Worm (Caenorhabditis elegans) whole organism, L2 larva: ENCODE data around the gene Y49F6B.6.

ENCODE experiments used
- C34F6.9 ChIP-seq: fragments of 150-350 bp; optimal IDR thresholded peaks from 2 replicates; lab custom pipeline; 2014; ENCODE audit warnings: missing biosample characterization, missing genetic modification characterization
- F13H6.1 ChIP-seq: sonication (generic microtip); optimal IDR thresholded peaks from 2 replicates; lab custom pipeline; 2016; ENCODE audit warnings: missing genetic modification characterization, missing compliant biosample characterization
- R02D3.7 ChIP-seq: fragments of 150-350 bp; optimal IDR thresholded peaks from 2 replicates; lab custom pipeline; 2014; ENCODE audit warnings: missing biosample characterization, missing genetic modification characterization
- Y55F3AM.14 ChIP-seq: fragments of 200-800 bp; sonication (Bioruptor generic); optimal IDR thresholded peaks from 2 replicates; lab custom pipeline; 2018; ENCODE audit warnings: mild to moderate bottlenecking, missing genetic modification characterization, missing compliant biosample characterization
- aly-2 ChIP-seq: fragments of 150-350 bp; optimal IDR thresholded peaks from 2 replicates; lab custom pipeline; 2014; ENCODE audit warnings: missing biosample characterization, missing genetic modification characterization
- ama-1 ChIP-seq: fragments of 150-350 bp; optimal IDR thresholded peaks from 2 replicates; lab custom pipeline; 2018; ENCODE audit warnings: inconsistent platforms
- ceh-16 ChIP-seq: fragments of 150-350 bp; optimal IDR thresholded peaks from 2 replicates; lab custom pipeline; 2014; ENCODE audit warnings: missing biosample characterization, missing genetic modification characterization
- ceh-82 ChIP-seq: fragments of 150-350 bp; optimal IDR thresholded peaks from 2 replicates; lab custom pipeline; 2014; ENCODE audit warnings: missing biosample characterization, missing genetic modification characterization
- crh-2 ChIP-seq: sonication (generic microtip); optimal IDR thresholded peaks from 2 replicates; lab custom pipeline; 2017; ENCODE audit warnings: missing biosample characterization, missing genetic modification characterization
- dmd-4 ChIP-seq: sonication (generic microtip); optimal IDR thresholded peaks from 2 replicates; lab custom pipeline; 2017; ENCODE audit warnings: missing biosample characterization, missing genetic modification characterization
- egl-27 ChIP-seq: sonication (generic microtip); optimal IDR thresholded peaks from 3 replicates; lab custom pipeline; 2017; ENCODE audit warnings: missing biosample characterization, missing genetic modification reagents, missing genetic modification characterization
- elt-1 ChIP-seq: fragments of 150-350 bp; optimal IDR thresholded peaks from 2 replicates; lab custom pipeline; 2014; ENCODE audit warnings: missing biosample characterization, missing genetic modification characterization
- fos-1 ChIP-seq: fragments of 150-350 bp; optimal IDR thresholded peaks from 2 replicates; lab custom pipeline; 2014; ENCODE audit warnings: missing biosample characterization, missing genetic modification characterization
- lin-11 ChIP-seq: fragments of 150-350 bp; sonication (generic microtip); optimal IDR thresholded peaks from 2 replicates; lab custom pipeline; 2014; ENCODE audit warnings: missing biosample characterization, missing genetic modification characterization, inconsistent platforms, mixed read lengths
- lin-13 ChIP-seq: fragments of 150-350 bp; optimal IDR thresholded peaks from 2 replicates; lab custom pipeline; 2014; ENCODE audit warnings: missing biosample characterization, missing genetic modification reagents, missing genetic modification characterization
- lsy-2 ChIP-seq, 2 experiments: fragments of 150-350 bp in 1 of 2; sonication (generic microtip) in 1 of 2; optimal IDR thresholded peaks; 2 replicates each; lab custom pipeline; 2014 to 2017; ENCODE audit warnings: missing biosample characterization in 2 of 2, missing genetic modification characterization in 2 of 2
- mbf-1 ChIP-seq: sonication (generic microtip); optimal IDR thresholded peaks from 2 replicates; lab custom pipeline; 2017; ENCODE audit warnings: missing biosample characterization, missing genetic modification characterization
- mdl-1 ChIP-seq, 2 experiments: fragments of 150-350 bp in 1 of 2; sonication (generic microtip) in 1 of 2; optimal IDR thresholded peaks; 2 replicates each; lab custom pipeline; 2017; ENCODE audit warnings: missing biosample characterization in 2 of 2, missing genetic modification characterization in 2 of 2
- nhr-12 ChIP-seq: fragments of 150-350 bp; optimal IDR thresholded peaks from 2 replicates; lab custom pipeline; 2014; ENCODE audit warnings: missing biosample characterization, missing genetic modification characterization
- nhr-129 ChIP-seq: fragments of 150-350 bp; optimal IDR thresholded peaks from 2 replicates; lab custom pipeline; 2014; ENCODE audit warnings: missing biosample characterization, missing genetic modification characterization
- nhr-23 ChIP-seq: fragments of 150-350 bp; optimal IDR thresholded peaks from 2 replicates; lab custom pipeline; 2014; ENCODE audit warnings: missing biosample characterization, missing genetic modification reagents, missing genetic modification characterization
- nhr-237 ChIP-seq: fragments of 150-350 bp; optimal IDR thresholded peaks from 2 replicates; lab custom pipeline; 2014; ENCODE audit warnings: missing biosample characterization, missing genetic modification characterization
- nhr-25 ChIP-seq: fragments of 150-350 bp; sonication (generic microtip); optimal IDR thresholded peaks from 3 replicates; lab custom pipeline; 2014; ENCODE audit warnings: missing biosample characterization, missing genetic modification characterization
- nhr-6 ChIP-seq: fragments of 150-350 bp; optimal IDR thresholded peaks from 2 replicates; lab custom pipeline; 2014; ENCODE audit warnings: missing biosample characterization, missing genetic modification characterization
- nhr-77 ChIP-seq: fragments of 150-350 bp; optimal IDR thresholded peaks from 2 replicates; lab custom pipeline; 2014; ENCODE audit warnings: missing biosample characterization, missing genetic modification characterization
- peb-1 ChIP-seq: fragments of 150-350 bp; optimal IDR thresholded peaks from 2 replicates; lab custom pipeline; 2014; ENCODE audit warnings: missing biosample characterization, missing genetic modification characterization
- sem-4 ChIP-seq: fragments of 150-350 bp; optimal IDR thresholded peaks from 2 replicates; lab custom pipeline; 2014; ENCODE audit warnings: missing biosample characterization, missing genetic modification reagents, missing genetic modification characterization
- sma-9 ChIP-seq, 2 experiments: fragments of 150-350 bp in 1 of 2; sonication (generic microtip) in 1 of 2; optimal IDR thresholded peaks; 2 replicates each; lab custom pipeline; 2014 to 2016; ENCODE audit warnings: missing genetic modification characterization in 2 of 2, mild to moderate bottlenecking in 1 of 2, missing biosample characterization in 1 of 2, missing compliant biosample characterization in 1 of 2, missing genetic modification reagents in 1 of 2, moderate library complexity in 1 of 2
- snpc-4 ChIP-seq: fragments of 150-350 bp; optimal IDR thresholded peaks from 2 replicates; lab custom pipeline; 2014; ENCODE audit warnings: missing biosample characterization, missing genetic modification characterization
- unc-39 ChIP-seq: fragments of 150-350 bp; optimal IDR thresholded peaks from 2 replicates; lab custom pipeline; 2014; ENCODE audit warnings: missing biosample characterization, missing genetic modification characterization
- unc-55 ChIP-seq: fragments of 150-350 bp; sonication (generic microtip); optimal IDR thresholded peaks from 3 replicates; lab custom pipeline; 2014; ENCODE audit warnings: missing biosample characterization, missing genetic modification reagents, missing genetic modification characterization
- unc-62 ChIP-seq: fragments of 150-350 bp; optimal IDR thresholded peaks from 2 replicates; lab custom pipeline; 2014; ENCODE audit warnings: missing biosample characterization, missing genetic modification reagents, missing genetic modification characterization
- zag-1 ChIP-seq: fragments of 150-350 bp; optimal IDR thresholded peaks from 2 replicates; lab custom pipeline; 2014; ENCODE audit warnings: missing biosample characterization, missing genetic modification characterization
- ztf-11 ChIP-seq: sonication (generic microtip); optimal IDR thresholded peaks from 2 replicates; lab custom pipeline; 2017; ENCODE audit warnings: missing biosample characterization, missing genetic modification characterization
- ztf-4 ChIP-seq: fragments of 150-350 bp; optimal IDR thresholded peaks from 2 replicates; lab custom pipeline; 2014; ENCODE audit warnings: missing biosample characterization, missing genetic modification characterization

Gene Y49F6B.6

DNA sequence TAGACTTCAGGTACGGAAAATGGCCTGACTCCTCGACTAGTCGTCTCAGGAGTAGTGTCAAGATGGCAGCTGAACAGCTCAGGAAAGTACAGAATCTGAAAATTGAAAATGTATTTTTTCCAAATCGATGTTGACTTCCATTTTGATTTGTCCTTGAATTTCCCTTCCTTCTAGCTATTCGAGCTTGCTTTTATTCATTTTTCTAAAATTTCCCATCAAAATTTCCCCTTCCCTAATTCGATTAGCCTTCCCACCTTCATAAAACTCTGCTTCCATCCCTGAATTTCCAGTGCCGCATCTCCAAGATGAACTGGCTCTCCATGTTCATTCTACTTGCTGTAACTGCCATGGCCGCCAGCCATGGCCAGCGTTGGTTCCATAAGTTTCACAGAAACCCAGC, at the start of gene Y49F6B.6:
Gene Y49F6B.6, plus strand, starts transcription at position 301 of the 400 bp plus-strand sequence.
- no peak for TF ChIP-seq elt-1 (tag; lab: Kevin White, UChicago)
- TF ChIP-seq C34F6.9, result no peak
- no peak for TF ChIP-seq ceh-82 (tag; lab: Kevin White, UChicago)
- no peak for TF ChIP-seq nhr-23 (tag; lab: Kevin White, UChicago)
- no peak for TF ChIP-seq zag-1 (tag; lab: Kevin White, UChicago)
- no peak for TF ChIP-seq nhr-12
- TF ChIP-seq mbf-1 (tag; lab: Kevin White, UChicago), result no peak
- TF ChIP-seq lin-11 (tag; lab: Kevin White, UChicago), result no peak
- TF ChIP-seq nhr-6 (tag; lab: Kevin White, UChicago), result no peak
- TF ChIP-seq sma-9 (GFP tag; optimal IDR thresholded peaks at IDR 0.05; lab: Kevin White, UChicago), result no peak
- TF ChIP-seq sma-9 (tag; optimal IDR thresholded peaks at IDR 0.05; lab: Kevin White, UChicago), result no peak
- TF ChIP-seq fos-1, result no peak
- no peak for TF ChIP-seq ztf-11 (tag; lab: Kevin White, UChicago)
- TF ChIP-seq Y55F3AM.14 (GFP tag; lab: Kevin White, UChicago), result no peak
- TF ChIP-seq peb-1 (tag; lab: Kevin White, UChicago), result no peak
- TF ChIP-seq, all 48 proteins: peak for 0

DNA sequence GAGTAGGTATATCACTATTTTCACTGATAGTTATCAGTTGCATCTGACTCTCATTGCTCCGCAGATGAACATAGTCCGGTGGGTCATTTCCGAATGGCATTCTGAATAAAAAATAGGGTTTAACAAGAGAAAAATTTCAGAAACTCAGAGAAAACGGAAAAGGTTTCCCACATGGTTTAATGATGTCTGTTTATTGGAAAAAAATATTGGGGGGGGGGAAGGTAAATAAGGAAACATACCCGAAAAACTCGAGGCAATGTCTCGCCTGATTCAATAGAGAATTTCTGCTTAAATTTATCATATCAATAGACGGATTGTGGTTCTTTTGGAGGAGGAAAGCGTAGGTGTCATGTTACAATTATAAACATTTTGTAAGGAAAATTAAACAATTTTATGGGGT, 47.5 kb upstream of the Y49F6B.6 start, which contains the start of gene nep-11:
Gene nep-11, minus strand, starts transcription at position 101 of the 400 bp plus-strand sequence.
- TF ChIP-seq lin-11 (tag; lab: Kevin White, UChicago) (no peak), unc-39 (no peak), lin-13 (GFP tag; lab: Kevin White, UChicago) (no peak), aly-2 (no peak), nhr-12 (no peak), peb-1 (tag; lab: Kevin White, UChicago) (no peak), snpc-4 (tag; lab: Kevin White, UChicago) (no peak), egl-27 (tag; lab: Kevin White, UChicago) (no peak), mbf-1 (tag; lab: Kevin White, UChicago) (no peak), ceh-82 (tag; lab: Kevin White, UChicago) (no peak)
- TF ChIP-seq, all 48 proteins: peak for 0

DNA sequence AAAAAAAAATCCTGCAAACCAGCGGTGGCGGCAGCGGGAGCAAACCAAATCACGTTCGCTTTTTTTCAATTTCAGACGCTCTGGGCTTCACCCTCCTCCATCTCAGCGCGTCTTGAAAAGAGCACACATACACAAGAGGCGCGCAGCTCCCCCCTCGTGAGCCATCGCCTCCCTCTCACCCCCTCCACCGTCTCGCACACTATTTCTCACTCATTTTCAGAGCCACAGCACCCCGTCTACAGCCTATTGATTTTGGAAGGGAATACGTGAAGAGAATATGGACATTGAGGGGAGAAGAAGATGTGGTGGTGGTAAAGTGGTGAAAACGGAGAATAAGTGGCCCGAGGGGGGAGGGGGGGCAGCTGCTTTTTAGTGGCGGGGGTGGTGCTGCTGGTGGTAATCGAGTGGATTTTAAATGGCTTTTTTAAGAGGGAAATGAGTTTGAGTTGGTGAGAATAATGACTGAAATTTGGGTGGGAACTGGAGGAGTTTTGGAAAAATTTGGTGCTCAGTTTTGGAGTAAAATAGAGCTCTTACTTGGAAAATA, 44.7 kb upstream of the Y49F6B.6 start:
- TF ChIP-seq egl-27 (tag; lab: Kevin White, UChicago) (no peak), lsy-2 (tag; optimal IDR thresholded peaks at IDR 0.05; lab: Kevin White, UChicago) (peak in 1 of 2 experiments; percentile 49), F13H6.1 (tag; lab: Kevin White, UChicago) (peak; percentile 1), dmd-4 (no peak), lin-13 (GFP tag; lab: Kevin White, UChicago) (peak; percentile 17), lin-11 (tag; lab: Kevin White, UChicago) (peak; percentile 66), zag-1 (tag; lab: Kevin White, UChicago) (peak; percentile 9), C34F6.9 (peak; percentile 56), nhr-6 (tag; lab: Kevin White, UChicago) (no peak), fos-1 (no peak), snpc-4 (tag; lab: Kevin White, UChicago) (peak; percentile 12), mdl-1 (tag; optimal IDR thresholded peaks at IDR 0.05; lab: Kevin White, UChicago) (peak in 1 of 2 experiments; percentile 51), nhr-129 (tag; lab: Kevin White, UChicago) (peak; percentile 22), ztf-4 (tag; lab: Kevin White, UChicago) (no peak), sem-4 (tag; lab: Kevin White, UChicago) (no peak), Y55F3AM.14 (GFP tag; lab: Kevin White, UChicago) (no peak), unc-55 (GFP tag; lab: Kevin White, UChicago) (peak; percentile 73), mbf-1 (tag; lab: Kevin White, UChicago) (no peak), crh-2 (peak; percentile 0), unc-62 (GFP tag; lab: Kevin White, UChicago) (no peak)

DNA sequence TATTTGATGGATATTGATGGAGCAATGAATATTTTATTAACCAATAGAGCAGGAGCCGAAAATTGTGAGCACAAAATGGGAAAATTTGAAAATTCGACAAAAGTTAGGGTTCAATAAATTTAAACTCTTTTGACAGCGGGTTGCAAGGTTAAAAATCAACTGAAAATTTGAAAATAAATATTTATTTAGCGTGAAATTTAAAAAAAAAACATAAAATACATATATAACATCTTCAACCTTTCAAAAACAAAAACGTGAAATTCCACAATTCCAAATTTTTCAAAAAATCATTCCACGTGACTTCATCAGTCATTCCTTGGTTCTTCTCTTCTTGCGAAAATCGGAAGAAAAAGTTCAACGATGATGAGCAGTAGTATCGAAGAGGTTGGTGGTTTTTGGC, 43.5 kb upstream of the Y49F6B.6 start, which contains the start of gene C16C8.18:
Gene C16C8.18, plus strand, starts transcription at position 301 of the 400 bp plus-strand sequence.
- TF ChIP-seq R02D3.7 (tag; lab: Kevin White, UChicago) (no peak), dmd-4 (no peak), unc-55 (GFP tag; lab: Kevin White, UChicago) (peak; percentile 27)
- TF ChIP-seq, all 48 proteins: peak for 1

DNA sequence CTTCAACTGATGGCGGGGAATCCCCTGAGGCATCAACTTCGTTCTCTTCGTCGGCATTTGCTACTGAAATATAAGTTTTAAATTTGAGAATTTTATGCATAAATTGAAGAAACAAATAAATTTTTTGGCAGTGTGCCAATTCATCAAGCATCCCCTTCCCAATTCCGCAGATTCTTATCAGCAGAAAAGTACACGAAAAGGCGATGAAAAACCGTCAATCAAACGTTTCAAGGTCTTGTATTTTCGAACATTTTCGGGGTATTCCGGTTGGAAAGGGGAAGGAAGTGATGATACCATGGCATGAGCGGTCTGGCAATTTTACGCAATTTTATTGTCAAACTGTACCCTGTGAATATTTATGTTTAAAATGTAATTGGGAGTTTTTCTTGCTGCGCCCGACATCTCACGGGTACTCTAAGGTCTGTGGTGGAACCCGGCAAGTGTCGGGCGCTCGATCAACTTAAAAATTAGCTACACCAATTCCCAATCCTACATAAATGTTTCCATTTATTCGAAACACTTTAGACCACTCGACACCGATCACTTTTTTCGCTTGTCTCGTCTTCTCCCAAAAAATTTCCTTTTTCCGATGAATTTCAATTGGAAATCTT, 37.9 kb upstream of the Y49F6B.6 start:
- TF ChIP-seq mbf-1 (tag; lab: Kevin White, UChicago), result no peak
- no peak for TF ChIP-seq nhr-237
- no peak for TF ChIP-seq lsy-2 (tag; optimal IDR thresholded peaks at IDR 0.05; lab: Kevin White, UChicago)
- no peak for TF ChIP-seq ceh-16 (tag; lab: Kevin White, UChicago)
- peak; percentile 67 for TF ChIP-seq snpc-4 (tag; lab: Kevin White, UChicago)
- TF ChIP-seq unc-62 (GFP tag; lab: Kevin White, UChicago), result no peak
- no peak for TF ChIP-seq nhr-77 (tag; lab: Kevin White, UChicago)
- TF ChIP-seq C34F6.9, result no peak
- no peak for TF ChIP-seq mdl-1 (tag; optimal IDR thresholded peaks at IDR 0.05; lab: Kevin White, UChicago)
- peak; percentile 26 for TF ChIP-seq nhr-25 (tag; lab: Kevin White, UChicago)
- no peak for TF ChIP-seq ama-1 (lab: Kevin White, UChicago)
